Worm (Caenorhabditis elegans) whole organism, midembryonic: ENCODE data around the gene orc-5.

Experiments used
- cog-1 ChIP-seq: sonication (generic microtip); optimal IDR thresholded peaks from 2 replicates; lab custom pipeline; 2016; ENCODE audit warnings: missing genetic modification characterization, missing compliant biosample characterization
- ref-1 ChIP-seq: fragments of 200-800 bp; sonication (Bioruptor generic); conservative IDR thresholded peaks from 2 replicates; pipeline ENCODE4 v1.3.6; 2022; ENCODE audit warnings: missing genetic modification reagents, missing genetic modification characterization, missing compliant biosample characterization

DNA sequence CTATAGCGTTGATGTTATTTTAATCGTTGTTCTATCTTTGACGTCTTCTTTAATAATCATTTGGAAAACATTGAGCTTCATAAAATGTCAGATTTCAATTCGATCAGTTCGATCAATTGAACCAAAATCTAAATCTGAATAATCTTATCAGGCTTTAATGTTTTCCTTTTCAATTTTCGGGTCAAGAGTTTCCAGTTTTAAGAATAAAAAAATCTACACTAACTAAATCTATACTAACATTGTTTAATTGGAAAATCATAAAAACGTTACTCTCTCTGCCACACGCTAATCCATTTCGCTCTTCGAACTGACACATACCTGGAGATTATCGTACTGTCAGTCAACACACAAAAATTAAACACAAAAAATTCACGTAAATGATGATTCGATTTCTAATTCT lies 29.8 kb upstream of the orc-5 start, which contains the start of gene T25B9.11:
- TF ChIP-seq cog-1 (tag; lab: Kevin White, UChicago), result no peak
- TF ChIP-seq ref-1 (GFP tag; lab: Robert Waterston, UW), result no peak
